Fruit fly (Drosophila melanogaster) whole organism, prepupa: Measurements from ENCODE around the gene Hel25E.

Experiments
- Blimp-1 ChIP-seq: fragments of 200-800 bp; sonication (Bioruptor generic); optimal IDR thresholded peaks from 3 replicates; lab custom pipeline; 2017; ENCODE audit warnings: missing biosample characterization, missing genetic modification characterization, mild to moderate bottlenecking, moderate library complexity, missing genetic modification reagents
- CG10631 ChIP-seq: fragments of 200-800 bp; sonication (Bioruptor generic); optimal IDR thresholded peaks from 2 replicates; lab custom pipeline; 2016; ENCODE audit warnings: missing biosample characterization, missing genetic modification characterization
- CG11294 ChIP-seq: fragments of 200-800 bp; sonication (Bioruptor generic); IDR thresholded peaks from 2 replicates; pipeline ENCODE4 v1.3.6; 2022; ENCODE audit warnings: missing biosample characterization, missing genetic modification characterization
- CG11762 ChIP-seq: fragments of 200-800 bp; sonication (Bioruptor generic); optimal IDR thresholded peaks from 3 replicates; lab custom pipeline; 2016; ENCODE audit warnings: missing biosample characterization, missing genetic modification characterization; ENCODE audit not compliant: insufficient read depth
- CG15336 ChIP-seq: fragments of 200-800 bp; sonication (Bioruptor generic); IDR thresholded peaks from 2 replicates; pipeline ENCODE4 v1.3.6; 2022; ENCODE audit warnings: missing biosample characterization, missing genetic modification characterization
- CG1621 ChIP-seq: fragments of 200-800 bp; sonication (Bioruptor generic); optimal IDR thresholded peaks from 3 replicates; lab custom pipeline; 2018; ENCODE audit warnings: missing biosample characterization, mild to moderate bottlenecking, missing genetic modification characterization
- CG16779 ChIP-seq: fragments of 200-800 bp; sonication (Bioruptor generic); optimal IDR thresholded peaks from 3 replicates; lab custom pipeline; 2017; ENCODE audit warnings: missing biosample characterization, mild to moderate bottlenecking, missing genetic modification characterization
- CG3032 ChIP-seq: fragments of 200-800 bp; optimal IDR thresholded peaks from 2 replicates; lab custom pipeline; 2019; ENCODE audit warnings: missing biosample characterization, mild to moderate bottlenecking, missing genetic modification characterization, moderate library complexity
- CG31627 ChIP-seq: fragments of 200-800 bp; sonication (Bioruptor generic); optimal IDR thresholded peaks from 3 replicates; lab custom pipeline; 2016; ENCODE audit warnings: missing biosample characterization, missing genetic modification characterization
- CG32006 ChIP-seq: fragments of 200-800 bp; sonication (Bioruptor generic); optimal IDR thresholded peaks from 3 replicates; lab custom pipeline; 2017; ENCODE audit warnings: missing biosample characterization, mild to moderate bottlenecking, missing genetic modification characterization
- CG34406 ChIP-seq: fragments of 200-800 bp; sonication (Bioruptor generic); optimal IDR thresholded peaks from 3 replicates; lab custom pipeline; 2016; ENCODE audit warnings: missing biosample characterization, missing genetic modification characterization
- CG4318 ChIP-seq: fragments of 200-800 bp; sonication (Bioruptor generic); optimal IDR thresholded peaks from 3 replicates; lab custom pipeline; 2017; ENCODE audit warnings: missing biosample characterization, mild to moderate bottlenecking, missing genetic modification characterization
- CG6163 ChIP-seq: fragments of 200-800 bp; sonication (Bioruptor generic); IDR thresholded peaks from 3 replicates; pipeline ENCODE4 v1.3.6; 2022; ENCODE audit warnings: missing biosample characterization, missing genetic modification characterization
- CG6276 ChIP-seq: fragments of 200-800 bp; sonication (Bioruptor generic); optimal IDR thresholded peaks from 2 replicates; lab custom pipeline; 2017; ENCODE audit warnings: missing biosample characterization, mild to moderate bottlenecking, missing genetic modification characterization
- CG6792 ChIP-seq: fragments of 200-800 bp; sonication (Bioruptor generic); optimal IDR thresholded peaks from 3 replicates; lab custom pipeline; 2016; ENCODE audit warnings: missing biosample characterization, missing genetic modification characterization
- CG6808 ChIP-seq: fragments of 200-800 bp; sonication (Bioruptor generic); optimal IDR thresholded peaks from 3 replicates; lab custom pipeline; 2017; ENCODE audit warnings: missing biosample characterization, missing genetic modification characterization, mild to moderate bottlenecking, moderate library complexity, missing genetic modification reagents
- CG7368 ChIP-seq: fragments of 200-800 bp; sonication (Bioruptor generic); optimal IDR thresholded peaks from 3 replicates; lab custom pipeline; 2016; ENCODE audit warnings: missing biosample characterization, missing genetic modification characterization
- CG8119 ChIP-seq: fragments of 200-800 bp; sonication (Bioruptor generic); IDR thresholded peaks from 3 replicates; pipeline ENCODE4 v1.3.6; 2022; ENCODE audit warnings: missing biosample characterization, missing genetic modification characterization
- CG8319 ChIP-seq: fragments of 200-800 bp; sonication (Bioruptor generic); optimal IDR thresholded peaks from 3 replicates; lab custom pipeline; 2016; ENCODE audit warnings: missing biosample characterization, missing genetic modification characterization
- CG9139 ChIP-seq: fragments of 200-800 bp; sonication (Bioruptor generic); optimal IDR thresholded peaks from 3 replicates; lab custom pipeline; 2017; ENCODE audit warnings: missing biosample characterization, mild to moderate bottlenecking, missing genetic modification characterization
- Eip75B ChIP-seq: fragments of 200-800 bp; sonication (Bioruptor generic); optimal IDR thresholded peaks from 3 replicates; lab custom pipeline; 2016; ENCODE audit warnings: missing biosample characterization, missing genetic modification characterization
- Eip78C ChIP-seq: fragments of 200-800 bp; sonication (Bioruptor generic); peaks from one replicate; lab custom pipeline; 2016; ENCODE audit warnings: missing biosample characterization, missing genetic modification characterization
- Ets21C ChIP-seq: fragments of 200-800 bp; sonication (Bioruptor generic); optimal IDR thresholded peaks from 3 replicates; lab custom pipeline; 2016; ENCODE audit warnings: missing biosample characterization, missing genetic modification characterization
- Ets96B ChIP-seq: fragments of 200-800 bp; optimal IDR thresholded peaks from 2 replicates; lab custom pipeline; 2019; ENCODE audit warnings: missing biosample characterization, mild to moderate bottlenecking, missing genetic modification characterization, moderate library complexity
- Gug ChIP-seq: fragments of 200-800 bp; sonication (Bioruptor generic); IDR thresholded peaks from 2 replicates; pipeline ENCODE4 v1.3.6; 2022; ENCODE audit warnings: missing biosample characterization, missing genetic modification characterization
- Hr38 ChIP-seq: sonication (Bioruptor generic); optimal IDR thresholded peaks from 2 replicates; lab custom pipeline; 2016; ENCODE audit warnings: missing biosample characterization, missing genetic modification characterization
- Hr4 ChIP-seq: fragments of 200-800 bp; sonication (Bioruptor generic); optimal IDR thresholded peaks from 3 replicates; lab custom pipeline; 2016; ENCODE audit warnings: missing biosample characterization, missing genetic modification characterization
- Met ChIP-seq: fragments of 200-800 bp; sonication (Bioruptor generic); optimal IDR thresholded peaks from 3 replicates; lab custom pipeline; 2016; ENCODE audit warnings: missing biosample characterization, missing genetic modification characterization
- OdsH ChIP-seq: fragments of 200-800 bp; sonication (Bioruptor generic); optimal IDR thresholded peaks from 3 replicates; lab custom pipeline; 2016; ENCODE audit warnings: missing biosample characterization, missing genetic modification characterization
- Sox102F ChIP-seq: fragments of 200-800 bp; sonication (Bioruptor generic); optimal IDR thresholded peaks from 2 replicates; lab custom pipeline; 2016; ENCODE audit warnings: missing biosample characterization, mild to moderate bottlenecking, missing genetic modification characterization
- achi ChIP-seq: fragments of 200-800 bp; sonication (Bioruptor generic); optimal IDR thresholded peaks from 3 replicates; lab custom pipeline; 2016; ENCODE audit warnings: missing biosample characterization, missing genetic modification characterization
- dac ChIP-seq: fragments of 200-800 bp; sonication (Bioruptor generic); optimal IDR thresholded peaks from 2 replicates; lab custom pipeline; 2017; ENCODE audit warnings: missing biosample characterization, mild to moderate bottlenecking, missing genetic modification characterization
- eg ChIP-seq: fragments of 200-800 bp; sonication (Bioruptor generic); IDR thresholded peaks from 3 replicates; pipeline ENCODE4 v1.3.6; 2022; ENCODE audit warnings: missing biosample characterization, missing genetic modification characterization
- esn ChIP-seq: fragments of 200-800 bp; sonication (Bioruptor generic); optimal IDR thresholded peaks from 2 replicates; lab custom pipeline; 2016; ENCODE audit warnings: missing biosample characterization, mild to moderate bottlenecking, missing genetic modification characterization, moderate library complexity
- fd59A ChIP-seq: fragments of 200-800 bp; sonication (Bioruptor generic); optimal IDR thresholded peaks from 2 replicates; lab custom pipeline; 2017; ENCODE audit warnings: missing biosample characterization, mild to moderate bottlenecking, missing genetic modification characterization, missing genetic modification reagents
- fd85E ChIP-seq: fragments of 200-800 bp; sonication (Bioruptor generic); optimal IDR thresholded peaks from 3 replicates; lab custom pipeline; 2016; ENCODE audit warnings: missing biosample characterization, missing genetic modification characterization
- lz ChIP-seq: fragments of 200-800 bp; sonication (Bioruptor generic); optimal IDR thresholded peaks from 3 replicates; lab custom pipeline; 2016; ENCODE audit warnings: missing biosample characterization, missing genetic modification characterization
- pdm3 ChIP-seq: fragments of 200-800 bp; sonication (Bioruptor generic); optimal IDR thresholded peaks from 3 replicates; lab custom pipeline; 2016; ENCODE audit warnings: missing biosample characterization, missing genetic modification characterization
- spab ChIP-seq: fragments of 200-800 bp; sonication (Bioruptor generic); optimal IDR thresholded peaks from 2 replicates; lab custom pipeline; 2017; ENCODE audit warnings: missing biosample characterization, mild to moderate bottlenecking, missing genetic modification characterization, missing genetic modification reagents
- svp ChIP-seq: fragments of 200-800 bp; sonication (Bioruptor generic); peaks from one replicate; lab custom pipeline; 2016; ENCODE audit warnings: missing biosample characterization, missing genetic modification characterization
- vri ChIP-seq: fragments of 200-800 bp; sonication (Bioruptor generic); optimal IDR thresholded peaks from 3 replicates; lab custom pipeline; 2016; ENCODE audit warnings: missing biosample characterization, mild to moderate bottlenecking, missing genetic modification characterization

The Hel25E gene

dm6 chr2L:5501335-5501734, 40.8 kb downstream of the Hel25E start (continued):
- TF ChIP-seq CG15336 (GFP tag; lab: Robert Waterston, UW): no peak
- TF ChIP-seq vri (GFP tag; lab: Kevin White, UChicago): peak; percentile 70
- no peak for TF ChIP-seq Hr38 (GFP tag; lab: Kevin White, UChicago)
- TF ChIP-seq spab (GFP tag; lab: Kevin White, UChicago): peak; percentile 44
- peak; percentile 76 for TF ChIP-seq lz (GFP tag; lab: Kevin White, UChicago)
- peak; percentile 70 for TF ChIP-seq CG6808 (GFP tag; lab: Kevin White, UChicago)
- no peak for TF ChIP-seq CG11762 (GFP tag; lab: Kevin White, UChicago)
- peak; percentile 10 for TF ChIP-seq CG7368
- TF ChIP-seq Ets21C (GFP tag; lab: Kevin White, UChicago): peak; percentile 45
- TF ChIP-seq esn: peak; percentile 84
- no peak for TF ChIP-seq Gug (GFP tag; lab: Robert Waterston, UW)
- peak; percentile 68 for TF ChIP-seq Sox102F (GFP tag; lab: Kevin White, UChicago)
- TF ChIP-seq CG3032 (tag; lab: Kevin White, UChicago): peak; percentile 69
- no peak for TF ChIP-seq fd85E (GFP tag; lab: Kevin White, UChicago)
- TF ChIP-seq CG6792: peak; percentile 57
- TF ChIP-seq Eip78C (GFP tag; lab: Kevin White, UChicago): peak; percentile 87
- peak; percentile 57 for TF ChIP-seq CG10631
- TF ChIP-seq, all 60 proteins: peak for 46

- TF ChIP-seq CG31627 (GFP tag; lab: Kevin White, UChicago) (no peak), CG34406 (GFP tag; lab: Kevin White, UChicago) (no peak), spab (GFP tag; lab: Kevin White, UChicago) (no peak), CG6792 (no peak), CG9139 (no peak), CG1621 (no peak), Hr4 (GFP tag; lab: Kevin White, UChicago) (no peak), eg (GFP tag; lab: Robert Waterston, UW) (0 out of 3 replicates have a peak, but pooled peaks have one; percentile 20), CG15336 (GFP tag; lab: Robert Waterston, UW) (0 out of 2 replicates have a peak, but pooled peaks have one; percentile 35), Hr38 (GFP tag; lab: Kevin White, UChicago) (no peak), Eip75B (GFP tag; lab: Kevin White, UChicago) (no peak), fd59A (GFP tag; lab: Kevin White, UChicago) (no peak), Ets96B (tag; lab: Kevin White, UChicago) (peak; percentile 24), CG32006 (GFP tag; lab: Kevin White, UChicago) (peak; percentile 23), Blimp-1 (GFP tag; lab: Kevin White, UChicago) (no peak), CG6163 (no peak), CG8119 (GFP tag; lab: Robert Waterston, UW) (peak; percentile 36; the same call in 1 of the 3 replicates), CG4318 (GFP tag; lab: Kevin White, UChicago) (no peak), esn (no peak), achi (GFP tag; lab: Kevin White, UChicago) (no peak), Eip78C (GFP tag; lab: Kevin White, UChicago) (peak; percentile 69)
Observed at dm6 chr2L:5499458-5499857, 42.7 kb downstream of the Hel25E start.

DNA sequence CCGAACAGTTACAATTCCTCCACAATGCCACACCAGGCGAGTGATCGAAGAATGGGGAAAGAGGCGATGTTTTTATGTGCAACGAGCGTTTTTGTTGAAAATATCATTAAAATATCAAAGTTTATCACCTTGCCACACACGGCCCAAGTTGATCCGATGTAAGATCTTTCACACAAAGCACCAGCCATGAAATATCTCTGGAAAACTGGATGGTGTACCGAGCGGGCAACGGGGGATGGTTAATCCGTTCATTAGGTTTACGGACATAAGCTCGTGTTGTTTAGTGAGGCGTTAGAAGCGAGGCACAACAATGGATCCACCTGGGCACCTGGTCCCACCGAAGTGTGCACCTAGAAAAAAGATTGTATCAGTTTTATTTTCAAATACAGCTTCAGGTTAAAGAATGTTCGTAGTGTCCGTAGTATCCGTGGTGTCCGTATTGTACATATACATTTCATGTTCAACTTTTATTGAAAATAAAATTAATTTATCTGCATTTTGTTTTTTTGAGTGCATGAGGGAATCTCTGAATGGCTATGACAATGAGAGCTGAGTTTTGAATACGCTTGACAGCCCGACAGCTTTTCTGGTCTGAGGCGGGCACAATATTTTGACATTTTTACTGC, 45.5 kb downstream of the Hel25E start:
- TF ChIP-seq esn (no peak), CG34406 (GFP tag; lab: Kevin White, UChicago) (no peak), fd85E (GFP tag; lab: Kevin White, UChicago) (no peak), vri (GFP tag; lab: Kevin White, UChicago) (no peak), CG8119 (GFP tag; lab: Robert Waterston, UW) (no peak), CG10631 (no peak), fd59A (GFP tag; lab: Kevin White, UChicago) (no peak), svp (peak; percentile 15), pdm3 (GFP tag; lab: Kevin White, UChicago) (no peak), CG6163 (peak; percentile 36; the same call in 1 of the 3 replicates), CG8319 (GFP tag; lab: Kevin White, UChicago) (no peak), CG6276 (no peak), achi (GFP tag; lab: Kevin White, UChicago) (peak; percentile 17), CG11294 (GFP tag; lab: Robert Waterston, UW) (no peak), Met (peak; percentile 7), Gug (GFP tag; lab: Robert Waterston, UW) (no peak), CG16779 (tag; lab: Kevin White, UChicago) (no peak), OdsH (no peak), dac (GFP tag; lab: Kevin White, UChicago) (no peak)
- TF ChIP-seq, all 60 proteins: peak for 4
